Worm (Caenorhabditis elegans) whole organism, midembryonic: Measurements from ENCODE around the gene srbc-49.
"Not testable (repeated sequence)": the region's sequence is repeated elsewhere in the genome, so short reads cannot be mapped to it uniquely, and the experiment has no call there.

Experiments used
- T22C8.4 ChIP-seq: fragments of 200-800 bp; sonication (Bioruptor generic); IDR thresholded peaks from 2 replicates; pipeline ENCODE4 v1.3.6; 2022; ENCODE audit warnings: missing genetic modification characterization, missing compliant biosample characterization
- cog-1 ChIP-seq: sonication (generic microtip); optimal IDR thresholded peaks from 2 replicates; lab custom pipeline; 2016; ENCODE audit warnings: missing genetic modification characterization, missing compliant biosample characterization
- flt-1 ChIP-seq: fragments of 200-800 bp; sonication (Bioruptor generic); IDR thresholded peaks from 2 replicates; pipeline ENCODE4 v1.3.6; 2022; ENCODE audit warnings: missing genetic modification characterization, missing compliant biosample characterization
- klf-2 ChIP-seq: fragments of 200-800 bp; sonication (Bioruptor generic); conservative IDR thresholded peaks from 2 replicates; pipeline ENCODE4 v1.3.6; 2022; ENCODE audit warnings: missing genetic modification reagents, missing genetic modification characterization, missing compliant biosample characterization
- med-1 ChIP-seq: sonication (generic microtip); optimal IDR thresholded peaks from 2 replicates; lab custom pipeline; 2017; ENCODE audit warnings: missing genetic modification characterization, mild to moderate bottlenecking, missing compliant biosample characterization, antibody characterized with exemption, missing genetic modification reagents; ENCODE audit not compliant: insufficient read depth
- ref-1 ChIP-seq: fragments of 200-800 bp; sonication (Bioruptor generic); conservative IDR thresholded peaks from 2 replicates; pipeline ENCODE4 v1.3.6; 2022; ENCODE audit warnings: missing genetic modification reagents, missing genetic modification characterization, missing compliant biosample characterization
- tab-1 ChIP-seq: fragments of 200-800 bp; sonication (Bioruptor generic); IDR thresholded peaks from 2 replicates; pipeline ENCODE4 v1.3.6; 2022; ENCODE audit warnings: missing genetic modification characterization, missing compliant biosample characterization
- ztf-23 ChIP-seq: fragments of 200-800 bp; sonication (Bioruptor generic); IDR thresholded peaks from 2 replicates; pipeline ENCODE4 v1.3.6; 2022; ENCODE audit warnings: missing genetic modification reagents, missing genetic modification characterization, missing compliant biosample characterization
- ztf-29 ChIP-seq: fragments of 200-800 bp; sonication (Bioruptor generic); IDR thresholded peaks from 2 replicates; pipeline ENCODE4 v1.3.6; 2022; ENCODE audit warnings: missing genetic modification reagents, missing genetic modification characterization, missing compliant biosample characterization

Gene srbc-49

ce11 chrV:15819983-15820382 is 1.5 kb upstream of the srbc-49 start, which contains the start of gene srbc-48:
Gene srbc-48, plus strand, starts transcription at chrV:15820283.
- TF ChIP-seq flt-1 (GFP tag; lab: Robert Waterston, UW) (no peak), ref-1 (GFP tag; lab: Robert Waterston, UW) (no peak), tab-1 (GFP tag; lab: Robert Waterston, UW) (no peak), ztf-29 (no peak), cog-1 (tag; lab: Kevin White, UChicago) (no peak), klf-2 (no peak), med-1 (GFP tag; lab: Kevin White, UChicago) (no peak), T22C8.4 (GFP tag; lab: Robert Waterston, UW) (no peak), ztf-23 (GFP tag; lab: Robert Waterston, UW) (no peak)

ce11 chrV:15824866-15825265 is 3.4 kb downstream of the srbc-49 start, which contains the start of gene srbc-50:
Gene srbc-50, minus strand, starts transcription at chrV:15824966.
- TF ChIP-seq cog-1 (tag; lab: Kevin White, UChicago) (no peak), flt-1 (GFP tag; lab: Robert Waterston, UW) (no peak), klf-2 (no peak), ztf-29 (no peak), tab-1 (GFP tag; lab: Robert Waterston, UW) (no peak), med-1 (GFP tag; lab: Kevin White, UChicago) (no peak), ztf-23 (GFP tag; lab: Robert Waterston, UW) (no peak)

- TF ChIP-seq ztf-29 (no peak), T22C8.4 (GFP tag; lab: Robert Waterston, UW) (no peak), med-1 (GFP tag; lab: Kevin White, UChicago) (no peak), ref-1 (GFP tag; lab: Robert Waterston, UW) (no peak), ztf-23 (GFP tag; lab: Robert Waterston, UW) (no peak), tab-1 (GFP tag; lab: Robert Waterston, UW) (no peak), klf-2 (no peak), flt-1 (GFP tag; lab: Robert Waterston, UW) (no peak), cog-1 (tag; lab: Kevin White, UChicago) (no peak)
Measured at ce11 chrV:15826110-15826509, 4.6 kb downstream of the srbc-49 start, which contains the start of gene srbc-51. Gene srbc-51, plus strand, starts transcription at chrV:15826410.

- TF ChIP-seq tab-1 (GFP tag; lab: Robert Waterston, UW) (no peak), cog-1 (tag; lab: Kevin White, UChicago) (no peak), ztf-29 (no peak), med-1 (GFP tag; lab: Kevin White, UChicago) (no peak), T22C8.4 (GFP tag; lab: Robert Waterston, UW) (no peak), ref-1 (GFP tag; lab: Robert Waterston, UW) (no peak), ztf-23 (GFP tag; lab: Robert Waterston, UW) (no peak), flt-1 (GFP tag; lab: Robert Waterston, UW) (no peak), klf-2 (no peak)
Measured at ce11 chrV:15829907-15830306, 8.4 kb downstream of the srbc-49 start, which contains the start of gene srbc-55. Gene srbc-55, minus strand, starts transcription at chrV:15830007.

ce11 chrV:15831586-15831985 is 10.1 kb downstream of the srbc-49 start, which contains the start of gene srbc-56:
Gene srbc-56, minus strand, starts transcription at chrV:15831686.
- TF ChIP-seq ref-1 (GFP tag; lab: Robert Waterston, UW), result no peak
- TF ChIP-seq flt-1 (GFP tag; lab: Robert Waterston, UW), result no peak
- TF ChIP-seq med-1 (GFP tag; lab: Kevin White, UChicago), result no peak
- TF ChIP-seq cog-1 (tag; lab: Kevin White, UChicago), result no peak
- no peak for TF ChIP-seq ztf-29
- no peak for TF ChIP-seq T22C8.4 (GFP tag; lab: Robert Waterston, UW)
- TF ChIP-seq ztf-23 (GFP tag; lab: Robert Waterston, UW), result no peak
- TF ChIP-seq tab-1 (GFP tag; lab: Robert Waterston, UW), result no peak
- no peak for TF ChIP-seq klf-2

ce11 chrV:15833622-15834021 is 12.1 kb downstream of the srbc-49 start, which contains the start of gene srbc-54:
Gene srbc-54, minus strand, starts transcription at chrV:15833722.
- TF ChIP-seq flt-1 (GFP tag; lab: Robert Waterston, UW) (no peak), tab-1 (GFP tag; lab: Robert Waterston, UW) (no peak), ref-1 (GFP tag; lab: Robert Waterston, UW) (no peak), cog-1 (tag; lab: Kevin White, UChicago) (no peak), klf-2 (no peak), ztf-23 (GFP tag; lab: Robert Waterston, UW) (no peak), med-1 (GFP tag; lab: Kevin White, UChicago) (no peak), T22C8.4 (GFP tag; lab: Robert Waterston, UW) (no peak), ztf-29 (no peak)

ce11 chrV:15841095-15841494 is 19.6 kb downstream of the srbc-49 start, which contains the start of gene srh-149:
Gene srh-149, minus strand, starts transcription at chrV:15841195.
- TF ChIP-seq klf-2 (no peak), ref-1 (GFP tag; lab: Robert Waterston, UW) (no peak)

ce11 chrV:15850276-15850811 is 28.8 kb downstream of the srbc-49 start, which contains the start of gene srh-147:
Gene srh-147, minus strand, starts transcription at chrV:15850326.
- TF ChIP-seq ztf-23 (GFP tag; lab: Robert Waterston, UW); cog-1 (tag; lab: Kevin White, UChicago); flt-1 (GFP tag; lab: Robert Waterston, UW): not testable (repeated sequence)

ce11 chrV:15858292-15858691 is 36.8 kb downstream of the srbc-49 start, which contains the start of gene srh-148:
Gene srh-148, minus strand, starts transcription at chrV:15858392.
- TF ChIP-seq cog-1 (tag; lab: Kevin White, UChicago) (no peak), ref-1 (GFP tag; lab: Robert Waterston, UW) (no peak), tab-1 (GFP tag; lab: Robert Waterston, UW) (no peak), T22C8.4 (GFP tag; lab: Robert Waterston, UW) (no peak), med-1 (GFP tag; lab: Kevin White, UChicago) (no peak), klf-2 (no peak), flt-1 (GFP tag; lab: Robert Waterston, UW) (no peak), ztf-29 (no peak), ztf-23 (GFP tag; lab: Robert Waterston, UW) (no peak)
